Fruit fly (Drosophila melanogaster) whole organism, embryonic: ENCODE results near the gene CG11726.

ENCODE experiments used
- Ada2b ChIP-seq: fragments of 200-800 bp; sonication (Bioruptor generic); IDR thresholded peaks from 2 replicates; pipeline ENCODE4 v1.3.6; 2022; ENCODE audit warnings: missing biosample characterization, missing genetic modification characterization
- CG10147 ChIP-seq: fragments of 200-800 bp; sonication (Bioruptor generic); optimal IDR thresholded peaks from 2 replicates; lab custom pipeline; 2019; ENCODE audit warnings: missing biosample characterization, mild to moderate bottlenecking, missing genetic modification characterization, moderate library complexity
- CG12071 ChIP-seq: fragments of 200-800 bp; sonication (Bioruptor generic); optimal IDR thresholded peaks from 3 replicates; lab custom pipeline; 2018; ENCODE audit warnings: missing biosample characterization, mild to moderate bottlenecking, missing genetic modification characterization
- CG13296 ChIP-seq: fragments of 200-800 bp; sonication (Bioruptor generic); optimal IDR thresholded peaks from 3 replicates; lab custom pipeline; 2018; ENCODE audit warnings: missing biosample characterization, mild to moderate bottlenecking, missing genetic modification characterization
- CG1647 ChIP-seq: fragments of 200-800 bp; sonication (Bioruptor generic); optimal IDR thresholded peaks from 3 replicates; lab custom pipeline; 2016; ENCODE audit warnings: missing biosample characterization, missing genetic modification characterization
- CG17568 ChIP-seq: fragments of 200-800 bp; sonication (Bioruptor generic); optimal IDR thresholded peaks from 2 replicates; lab custom pipeline; 2018; ENCODE audit warnings: missing biosample characterization, mild to moderate bottlenecking, missing genetic modification characterization, moderate library complexity
- CG17612 ChIP-seq: fragments of 200-800 bp; sonication (Bioruptor generic); IDR thresholded peaks from 2 replicates; pipeline ENCODE4 v1.3.6; 2022; ENCODE audit warnings: missing biosample characterization, missing genetic modification characterization
- CG1792 ChIP-seq: fragments of 200-800 bp; sonication (Bioruptor generic); optimal IDR thresholded peaks from 2 replicates; lab custom pipeline; 2016; ENCODE audit warnings: missing biosample characterization, missing genetic modification characterization
- CG18011 ChIP-seq: fragments of 200-800 bp; sonication (Bioruptor generic); optimal IDR thresholded peaks from 2 replicates; lab custom pipeline; 2017; ENCODE audit warnings: missing biosample characterization, missing genetic modification characterization, mild to moderate bottlenecking, moderate library complexity, missing genotype
- CG2889 ChIP-seq: fragments of 200-800 bp; sonication (Bioruptor generic); IDR thresholded peaks from 3 replicates; pipeline ENCODE4 v1.3.6; 2022; ENCODE audit warnings: missing biosample characterization, missing genetic modification characterization
- CG30403 ChIP-seq: fragments of 200-800 bp; sonication (Bioruptor generic); optimal IDR thresholded peaks from 3 replicates; lab custom pipeline; 2016; ENCODE audit warnings: missing biosample characterization, missing genetic modification characterization
- CG32767 ChIP-seq: fragments of 200-800 bp; sonication (Bioruptor generic); IDR thresholded peaks from 2 replicates; pipeline ENCODE4 v1.3.6; 2022; ENCODE audit warnings: missing biosample characterization, missing genetic modification characterization
- CG42726 ChIP-seq: fragments of 200-800 bp; sonication (Bioruptor generic); IDR thresholded peaks from 2 replicates; pipeline ENCODE4 v1.3.6; 2022; ENCODE audit warnings: missing biosample characterization, missing genetic modification characterization; ENCODE audit not compliant: partially characterized antibody
- CG6683 ChIP-seq: fragments of 200-800 bp; sonication (Bioruptor generic); optimal IDR thresholded peaks from 2 replicates; lab custom pipeline; 2017; ENCODE audit warnings: missing biosample characterization, mild to moderate bottlenecking, missing genetic modification characterization, missing genetic modification reagents
- CG6689 ChIP-seq: fragments of 200-800 bp; sonication (Bioruptor generic); IDR thresholded peaks from 2 replicates; pipeline ENCODE4 v1.3.6; 2022; ENCODE audit warnings: missing biosample characterization, missing genetic modification characterization
- CG8359 ChIP-seq: fragments of 200-800 bp; sonication (Bioruptor generic); optimal IDR thresholded peaks from 2 replicates; lab custom pipeline; 2017; ENCODE audit warnings: missing biosample characterization, mild to moderate bottlenecking, missing genetic modification characterization, borderline replicate concordance
- CG8924 ChIP-seq: fragments of 200-800 bp; optimal IDR thresholded peaks from 3 replicates; lab custom pipeline; 2019; ENCODE audit warnings: missing biosample characterization, mild to moderate bottlenecking, missing genetic modification characterization, moderate library complexity
- CG9215 ChIP-seq: fragments of 200-800 bp; sonication (Bioruptor generic); IDR thresholded peaks from 2 replicates; pipeline ENCODE4 v1.3.6; 2022; ENCODE audit warnings: missing biosample characterization, missing genetic modification characterization
- D19A ChIP-seq: fragments of 200-800 bp; optimal IDR thresholded peaks from 3 replicates; lab custom pipeline; 2019; ENCODE audit warnings: missing biosample characterization, mild to moderate bottlenecking, missing genetic modification characterization, moderate library complexity
- Dref ChIP-seq: fragments of 200-800 bp; sonication (Bioruptor generic); IDR thresholded peaks from 2 replicates; pipeline ENCODE4 v1.3.6; 2022; ENCODE audit warnings: missing biosample characterization, missing genetic modification characterization
- E2f1 ChIP-seq: fragments of 200-800 bp; sonication (Bioruptor generic); IDR thresholded peaks from 2 replicates; pipeline ENCODE4 v1.3.6; 2022; ENCODE audit warnings: missing biosample characterization, missing genetic modification characterization
- NfI ChIP-seq: fragments of 200-800 bp; sonication (Bioruptor generic); optimal IDR thresholded peaks from 3 replicates; lab custom pipeline; 2018; ENCODE audit warnings: missing biosample characterization, mild to moderate bottlenecking, missing genetic modification characterization, moderate library complexity
- PHDP ChIP-seq: fragments of 200-800 bp; sonication (Bioruptor generic); optimal IDR thresholded peaks from 3 replicates; lab custom pipeline; 2018; ENCODE audit warnings: missing biosample characterization, mild to moderate bottlenecking, missing genetic modification characterization, moderate library complexity
- Rfx ChIP-seq: fragments of 200-800 bp; sonication (Bioruptor generic); IDR thresholded peaks from 2 replicates; pipeline ENCODE4 v1.3.6; 2022; ENCODE audit warnings: missing biosample characterization, missing genetic modification characterization
- Sin3A ChIP-seq: fragments of >200 bp; optimal IDR thresholded peaks from 2 replicates; lab custom pipeline; 2018
- Taf1 ChIP-seq: fragments of 200-800 bp; sonication (Bioruptor generic); IDR thresholded peaks from 2 replicates; pipeline ENCODE4 v1.3.6; 2022; ENCODE audit warnings: missing biosample characterization, missing genetic modification characterization
- Xrp1 ChIP-seq: fragments of 200-800 bp; sonication (Bioruptor generic); IDR thresholded peaks from 2 replicates; pipeline ENCODE4 v1.3.6; 2022; ENCODE audit warnings: missing biosample characterization, missing genetic modification characterization
- amos ChIP-seq: fragments of 200-800 bp; sonication (Bioruptor generic); IDR thresholded peaks from 2 replicates; pipeline ENCODE4 v1.3.6; 2022; ENCODE audit warnings: missing biosample characterization, missing genetic modification characterization; ENCODE audit not compliant: partially characterized antibody
- ase ChIP-seq: fragments of 200-800 bp; sonication (Bioruptor generic); IDR thresholded peaks from 3 replicates; pipeline ENCODE4 v1.3.6; 2022; ENCODE audit warnings: missing biosample characterization, missing genetic modification characterization
- cwo ChIP-seq: fragments of 200-800 bp; sonication (Bioruptor generic); optimal IDR thresholded peaks from 3 replicates; lab custom pipeline; 2017; ENCODE audit warnings: missing biosample characterization, missing genetic modification characterization, mild to moderate bottlenecking, moderate library complexity, missing genetic modification reagents
- dpn ChIP-seq, 2 experiments: fragments of 200-800 bp; sonication (Bioruptor generic); optimal IDR thresholded peaks; 3 replicates each; lab custom pipeline; 2016; ENCODE audit warnings: missing biosample characterization in 2 of 2, missing genetic modification characterization in 2 of 2
- en ChIP-seq: fragments of 200-800 bp; sonication (Bioruptor generic); optimal IDR thresholded peaks from 2 replicates; lab custom pipeline; 2016; ENCODE audit warnings: missing biosample characterization, missing genetic modification characterization
- eve ChIP-seq, 2 experiments: fragments of >200 bp; optimal IDR thresholded peaks; 2 replicates each; lab custom pipeline; 2017; ENCODE audit warnings: missing biosample characterization in 2 of 2, missing genetic modification characterization in 2 of 2
- fd3F ChIP-seq: fragments of 200-800 bp; sonication (Bioruptor generic); optimal IDR thresholded peaks from 2 replicates; lab custom pipeline; 2018; ENCODE audit warnings: missing biosample characterization, mild to moderate bottlenecking, missing genetic modification characterization, moderate library complexity
- gt ChIP-seq: fragments of 200-800 bp; sonication (Bioruptor generic); IDR thresholded peaks from 2 replicates; pipeline ENCODE4 v1.3.6; 2022; ENCODE audit warnings: missing biosample characterization, missing genetic modification characterization
- jumu ChIP-seq: fragments of 200-800 bp; sonication (Bioruptor generic); optimal IDR thresholded peaks from 3 replicates; lab custom pipeline; 2016; ENCODE audit warnings: missing biosample characterization, missing genetic modification characterization
- repo ChIP-seq: fragments of 200-800 bp; sonication (Bioruptor generic); optimal IDR thresholded peaks from 2 replicates; lab custom pipeline; 2016; ENCODE audit warnings: missing biosample characterization, missing genetic modification characterization
- row ChIP-seq: fragments of 200-800 bp; sonication (Bioruptor generic); IDR thresholded peaks from 3 replicates; pipeline ENCODE4 v1.3.6; 2022; ENCODE audit warnings: missing biosample characterization, missing genetic modification characterization
- sd ChIP-seq: fragments of 200-800 bp; sonication (Bioruptor generic); optimal IDR thresholded peaks from 3 replicates; lab custom pipeline; 2018; ENCODE audit warnings: missing biosample characterization, mild to moderate bottlenecking, missing genetic modification characterization, moderate library complexity
- sens ChIP-seq: fragments of 200-800 bp; sonication (Bioruptor generic); peaks from one replicate; lab custom pipeline; 2016; ENCODE audit warnings: missing biosample characterization, missing genetic modification characterization
- sens-2 ChIP-seq: fragments of 200-800 bp; sonication (Bioruptor generic); IDR thresholded peaks from 2 replicates; pipeline ENCODE4 v1.3.6; 2022; ENCODE audit warnings: missing biosample characterization, missing genetic modification characterization
- slou ChIP-seq: fragments of 200-800 bp; sonication (Bioruptor generic); optimal IDR thresholded peaks from 3 replicates; lab custom pipeline; 2016; ENCODE audit warnings: missing biosample characterization, missing genetic modification characterization
- vfl ChIP-seq: fragments of 200-800 bp; sonication (Bioruptor generic); optimal IDR thresholded peaks from 2 replicates; lab custom pipeline; 2016; ENCODE audit warnings: missing biosample characterization, missing genetic modification characterization
- vnd ChIP-seq: fragments of 200-800 bp; sonication (Bioruptor generic); IDR thresholded peaks from 3 replicates; pipeline ENCODE4 v1.3.6; 2022; ENCODE audit warnings: missing biosample characterization, missing genetic modification characterization; ENCODE audit not compliant: partially characterized antibody
- wek ChIP-seq: fragments of 200-800 bp; sonication (Bioruptor generic); optimal IDR thresholded peaks from 3 replicates; lab custom pipeline; 2018; ENCODE audit warnings: missing biosample characterization, mild to moderate bottlenecking, missing genetic modification characterization, moderate library complexity

The CG11726 gene

dm6 chr3L:11379698-11380438 is 14.6 kb upstream of the CG11726 start (continued):
- no peak for TF ChIP-seq vnd (GFP tag; lab: Robert Waterston, UW)
- TF ChIP-seq Ada2b (GFP tag; lab: Robert Waterston, UW) = peak; percentile 18; the same call in 1 of the 2 replicates
- TF ChIP-seq CG6689 = peak; percentile 16
- TF ChIP-seq amos (GFP tag; lab: Robert Waterston, UW) = no peak
- TF ChIP-seq CG17568 (GFP tag; lab: Kevin White, UChicago) = peak; percentile 45
- TF ChIP-seq CG8359 (GFP tag; lab: Kevin White, UChicago) = no peak

dm6 chr3L:11380439-11380783 is 14.1 kb upstream of the CG11726 start:
- 0 out of 2 replicates have a peak, but pooled peaks have one; percentile 2 for TF ChIP-seq sens-2 (GFP tag; lab: Robert Waterston, UW)
- TF ChIP-seq Rfx (GFP tag; lab: Robert Waterston, UW) = 0 out of 2 replicates have a peak, but pooled peaks have one; percentile 18
- peak in 1 of 2 experiments; percentile 3 for TF ChIP-seq eve (GFP tag; optimal IDR thresholded peaks at IDR 0.05; lab: Kevin White, UChicago)
- no peak for TF ChIP-seq CG42726
- TF ChIP-seq en (GFP tag; lab: Kevin White, UChicago) = no peak
- TF ChIP-seq, all 482 proteins: peak for 3

- TF ChIP-seq PHDP = no peak
- TF ChIP-seq Xrp1 (GFP tag; lab: Robert Waterston, UW) = no peak
- no peak for TF ChIP-seq ase (GFP tag; lab: Robert Waterston, UW)
- TF ChIP-seq CG1647 = no peak
- no peak for TF ChIP-seq en (GFP tag; lab: Kevin White, UChicago)
- no peak for TF ChIP-seq Taf1 (GFP tag; lab: Robert Waterston, UW)
- TF ChIP-seq slou = no peak
- no peak for TF ChIP-seq gt (GFP tag; lab: Robert Waterston, UW)
- no peak for TF ChIP-seq NfI (GFP tag; lab: Kevin White, UChicago)
- TF ChIP-seq D19A (tag; lab: Kevin White, UChicago) = no peak
- TF ChIP-seq dpn (GFP tag; optimal IDR thresholded peaks at IDR 0.05; lab: Kevin White, UChicago) = no peak
- TF ChIP-seq jumu = no peak
- TF ChIP-seq CG18011 (GFP tag; lab: Kevin White, UChicago) = no peak
- no peak for TF ChIP-seq CG17612 (GFP tag; lab: Robert Waterston, UW)
- TF ChIP-seq CG6683 = no peak
- TF ChIP-seq Sin3A = no peak
- TF ChIP-seq cwo = peak; percentile 12
- peak; percentile 7 for TF ChIP-seq fd3F (GFP tag; lab: Kevin White, UChicago)
- no peak for TF ChIP-seq repo (GFP tag; lab: Kevin White, UChicago)
- TF ChIP-seq CG1792 = no peak
- no peak for TF ChIP-seq vfl
- TF ChIP-seq CG2889 = no peak
- no peak for TF ChIP-seq CG9215
- TF ChIP-seq CG8924 (tag; lab: Kevin White, UChicago) = no peak
- TF ChIP-seq wek (GFP tag; lab: Kevin White, UChicago) = no peak
- TF ChIP-seq sens (GFP tag; lab: Kevin White, UChicago) = peak; percentile 69
- no peak for TF ChIP-seq CG32767
- peak; percentile 16 for TF ChIP-seq CG12071 (GFP tag; lab: Kevin White, UChicago)
- no peak for TF ChIP-seq Dref (GFP tag; lab: Robert Waterston, UW)
- TF ChIP-seq CG10147 (GFP tag; lab: Kevin White, UChicago) = no peak
- no peak for TF ChIP-seq CG13296 (GFP tag; lab: Kevin White, UChicago)
- peak; percentile 46 for TF ChIP-seq row (GFP tag; lab: Robert Waterston, UW)
- TF ChIP-seq CG30403 (GFP tag; lab: Kevin White, UChicago) = no peak
- TF ChIP-seq E2f1 = no peak
- no peak for TF ChIP-seq sd (tag; lab: Kevin White, UChicago)
Measured at dm6 chr3L:11381126-11381940, 13.2 kb upstream of the CG11726 start.
